Worm (Caenorhabditis elegans) whole organism, L4/young adult: ENCODE results near the gene nhr-248.

Experiments used
- dao-5 ChIP-seq: sonication (generic microtip); optimal IDR thresholded peaks from 2 replicates; lab custom pipeline; 2016; ENCODE audit warnings: missing genotype, missing genetic modification characterization, moderate library complexity, missing compliant biosample characterization
- him-1 ChIP-seq: sonication (generic microtip); optimal IDR thresholded peaks from 2 replicates; lab custom pipeline; 2016; ENCODE audit warnings: missing genotype, missing genetic modification reagents, missing genetic modification characterization, missing compliant biosample characterization

DNA sequence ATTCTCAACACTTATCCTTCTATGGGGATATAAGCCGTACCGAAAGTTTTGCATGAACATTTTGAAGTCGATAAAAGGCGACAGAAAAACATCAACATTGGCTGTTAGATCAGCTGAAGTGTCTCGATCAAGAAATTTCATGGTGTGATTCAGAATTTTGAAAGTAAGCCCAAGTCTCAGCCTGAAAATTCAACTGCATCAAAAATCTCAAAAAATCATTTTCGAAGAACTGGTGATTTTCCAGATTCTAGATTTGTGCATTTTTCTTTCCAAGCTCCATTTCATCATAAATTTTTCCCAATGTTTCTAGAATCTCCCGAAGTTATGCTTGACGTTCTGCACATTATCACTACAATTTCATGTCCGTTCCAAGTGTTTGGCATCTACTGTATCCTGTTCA is 39.8 kb downstream of the nhr-248 start, which contains the start of gene srh-255:
- TF ChIP-seq him-1: no peak
- no peak for TF ChIP-seq dao-5 (tag; lab: Kevin White, UChicago)
